Worm (Caenorhabditis elegans) whole organism, midembryonic: ENCODE data around the gene sbt-1.

Experiments
- cog-1 ChIP-seq: sonication (generic microtip); optimal IDR thresholded peaks from 2 replicates; lab custom pipeline; 2016; ENCODE audit warnings: missing genetic modification characterization, missing compliant biosample characterization
- flt-1 ChIP-seq: fragments of 200-800 bp; sonication (Bioruptor generic); IDR thresholded peaks from 2 replicates; pipeline ENCODE4 v1.3.6; 2022; ENCODE audit warnings: missing genetic modification characterization, missing compliant biosample characterization
- klf-2 ChIP-seq: fragments of 200-800 bp; sonication (Bioruptor generic); conservative IDR thresholded peaks from 2 replicates; pipeline ENCODE4 v1.3.6; 2022; ENCODE audit warnings: missing genetic modification reagents, missing genetic modification characterization, missing compliant biosample characterization
- med-1 ChIP-seq: sonication (generic microtip); optimal IDR thresholded peaks from 2 replicates; lab custom pipeline; 2017; ENCODE audit warnings: missing genetic modification characterization, mild to moderate bottlenecking, missing compliant biosample characterization, antibody characterized with exemption, missing genetic modification reagents; ENCODE audit not compliant: insufficient read depth
- ref-1 ChIP-seq: fragments of 200-800 bp; sonication (Bioruptor generic); conservative IDR thresholded peaks from 2 replicates; pipeline ENCODE4 v1.3.6; 2022; ENCODE audit warnings: missing genetic modification reagents, missing genetic modification characterization, missing compliant biosample characterization
- tab-1 ChIP-seq: fragments of 200-800 bp; sonication (Bioruptor generic); IDR thresholded peaks from 2 replicates; pipeline ENCODE4 v1.3.6; 2022; ENCODE audit warnings: missing genetic modification characterization, missing compliant biosample characterization
- ztf-23 ChIP-seq: fragments of 200-800 bp; sonication (Bioruptor generic); IDR thresholded peaks from 2 replicates; pipeline ENCODE4 v1.3.6; 2022; ENCODE audit warnings: missing genetic modification reagents, missing genetic modification characterization, missing compliant biosample characterization
- ztf-29 ChIP-seq: fragments of 200-800 bp; sonication (Bioruptor generic); IDR thresholded peaks from 2 replicates; pipeline ENCODE4 v1.3.6; 2022; ENCODE audit warnings: missing genetic modification reagents, missing genetic modification characterization, missing compliant biosample characterization

DNA sequence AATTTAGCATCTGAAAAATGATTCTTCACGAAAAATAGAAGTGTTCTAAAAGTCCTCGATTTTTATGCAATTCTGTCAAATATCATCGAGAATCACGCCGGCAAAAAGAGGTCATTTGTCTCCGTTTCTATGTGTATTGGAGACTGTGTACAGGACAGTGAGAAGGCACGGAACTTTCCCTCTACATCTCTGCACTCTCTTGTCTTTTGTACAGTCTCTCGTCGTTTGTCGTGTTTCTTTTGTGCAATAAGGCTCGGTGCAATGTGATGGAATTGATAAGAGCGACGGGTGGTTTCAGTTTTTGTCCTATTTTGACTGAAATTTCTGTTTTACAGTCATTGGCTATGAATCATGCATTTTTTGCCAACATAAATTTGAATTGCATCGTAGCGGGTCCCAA is 3.2 kb upstream of the sbt-1 start:
- TF ChIP-seq flt-1 (GFP tag; lab: Robert Waterston, UW): no peak
- no peak for TF ChIP-seq ztf-29 (GFP tag; lab: Robert Waterston, UW)
- no peak for TF ChIP-seq med-1
- no peak for TF ChIP-seq klf-2 (GFP tag; lab: Robert Waterston, UW)
- TF ChIP-seq ref-1 (GFP tag; lab: Robert Waterston, UW): no peak
- TF ChIP-seq ztf-23: no peak
- TF ChIP-seq cog-1 (tag; lab: Kevin White, UChicago): no peak
- TF ChIP-seq tab-1: no peak
